Fruit fly (Drosophila melanogaster) whole organism: ENCODE measurements around the gene CG43731.

ENCODE experiments used
- CG8478 ChIP-seq: fragments of >200 bp; optimal IDR thresholded peaks from 2 replicates; lab custom pipeline; 2018; ENCODE audit warnings: inconsistent platforms
- Dll ChIP-seq: fragments of >200 bp; optimal IDR thresholded peaks from 2 replicates; lab custom pipeline; 2017
- EcR ChIP-seq, 2 experiments: fragments of >200 bp; optimal IDR thresholded peaks; 2 replicates each; lab custom pipeline; 2017; ENCODE audit warnings: missing biosample characterization in 2 of 2, missing genetic modification characterization in 2 of 2, missing genetic modification reagents in 2 of 2
- pan ChIP-seq: fragments of >200 bp; optimal IDR thresholded peaks from 2 replicates; lab custom pipeline; 2017
- usp ChIP-seq: fragments of >200 bp; optimal IDR thresholded peaks from 2 replicates; lab custom pipeline; 2017; ENCODE audit warnings: missing biosample characterization, missing genetic modification characterization, mixed read lengths

DNA sequence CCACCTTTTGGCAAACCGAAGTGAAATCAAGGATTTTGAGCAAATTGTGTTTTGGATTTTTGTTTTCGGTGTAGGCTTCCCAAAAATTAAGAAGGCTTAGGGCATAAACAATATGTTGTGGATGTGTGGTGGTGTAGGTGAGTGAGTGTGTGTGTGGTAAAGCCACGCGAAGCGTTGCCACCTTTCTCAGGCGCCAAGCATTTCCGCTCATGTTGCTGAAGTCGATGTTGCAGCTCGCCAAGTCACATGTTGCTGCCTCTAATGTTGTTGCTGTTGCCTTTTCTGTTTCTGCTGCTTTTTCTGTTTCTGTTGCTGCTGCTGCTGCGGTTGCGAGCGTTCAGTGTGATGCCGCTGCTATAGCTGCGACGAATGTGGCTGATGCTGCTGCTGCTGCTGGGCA, 22.1 kb upstream of the CG43731 start:
- no peak for TF ChIP-seq CG8478 (lab: Kevin White, UChicago)
- no peak for TF ChIP-seq usp (GFP tag; lab: Kevin White, UChicago)
- no peak for TF ChIP-seq EcR (GFP tag; optimal IDR thresholded peaks at IDR 0.05; lab: Kevin White, UChicago)
- TF ChIP-seq Dll (lab: Kevin White, UChicago): no peak
- TF ChIP-seq pan (lab: Kevin White, UChicago): no peak
